Fruit fly (Drosophila melanogaster) whole organism, embryonic: ENCODE results near the gene CG3777.

Experiments used
- B-H1 ChIP-seq: fragments of 200-800 bp; sonication (Bioruptor generic); IDR thresholded peaks from 3 replicates; pipeline ENCODE4 v1.3.6; 2022; ENCODE audit warnings: missing biosample characterization, missing genetic modification characterization
- CG10543 ChIP-seq: fragments of 200-800 bp; sonication (Bioruptor generic); optimal IDR thresholded peaks from 3 replicates; lab custom pipeline; 2017; ENCODE audit warnings: missing biosample characterization, mild to moderate bottlenecking, missing genetic modification characterization, moderate library complexity
- CG17912 ChIP-seq: fragments of 200-800 bp; sonication (Bioruptor generic); optimal IDR thresholded peaks from 2 replicates; lab custom pipeline; 2018; ENCODE audit warnings: missing biosample characterization, mild to moderate bottlenecking, missing genetic modification characterization
- CG2116 ChIP-seq: fragments of 200-800 bp; sonication (Bioruptor generic); optimal IDR thresholded peaks from 3 replicates; lab custom pipeline; 2018; ENCODE audit warnings: missing biosample characterization, mild to moderate bottlenecking, missing genetic modification characterization
- ab ChIP-seq: fragments of 200-800 bp; sonication (Bioruptor generic); optimal IDR thresholded peaks from 2 replicates; lab custom pipeline; 2016; ENCODE audit warnings: missing biosample characterization, missing genetic modification characterization
- ato ChIP-seq: fragments of 200-800 bp; sonication (Bioruptor generic); IDR thresholded peaks from 2 replicates; pipeline ENCODE4 v1.3.6; 2022; ENCODE audit warnings: missing biosample characterization, missing genetic modification characterization; ENCODE audit not compliant: partially characterized antibody
- disco-r ChIP-seq: fragments of 200-800 bp; sonication (Bioruptor generic); optimal IDR thresholded peaks from 2 replicates; lab custom pipeline; 2016; ENCODE audit warnings: missing biosample characterization, missing genetic modification characterization
- gt ChIP-seq: fragments of 200-800 bp; sonication (Bioruptor generic); IDR thresholded peaks from 2 replicates; pipeline ENCODE4 v1.3.6; 2022; ENCODE audit warnings: missing biosample characterization, missing genetic modification characterization
- zf30C ChIP-seq: fragments of 200-800 bp; sonication (Bioruptor generic); optimal IDR thresholded peaks from 3 replicates; lab custom pipeline; 2018; ENCODE audit warnings: missing biosample characterization, mild to moderate bottlenecking, missing genetic modification characterization

dm6 chrX:353929-354515, 74.5 kb downstream of the CG3777 start:
- TF ChIP-seq disco-r (no peak), ato (GFP tag; lab: Robert Waterston, UW) (no peak), ab (no peak), CG17912 (no peak), B-H1 (no peak), gt (no peak), zf30C (GFP tag; lab: Kevin White, UChicago) (no peak), CG2116 (GFP tag; lab: Kevin White, UChicago) (no peak), CG10543 (GFP tag; lab: Kevin White, UChicago) (no peak)
